Fruit fly (Drosophila melanogaster): ENCODE data around the gene Pmi.

The Pmi gene

DNA sequence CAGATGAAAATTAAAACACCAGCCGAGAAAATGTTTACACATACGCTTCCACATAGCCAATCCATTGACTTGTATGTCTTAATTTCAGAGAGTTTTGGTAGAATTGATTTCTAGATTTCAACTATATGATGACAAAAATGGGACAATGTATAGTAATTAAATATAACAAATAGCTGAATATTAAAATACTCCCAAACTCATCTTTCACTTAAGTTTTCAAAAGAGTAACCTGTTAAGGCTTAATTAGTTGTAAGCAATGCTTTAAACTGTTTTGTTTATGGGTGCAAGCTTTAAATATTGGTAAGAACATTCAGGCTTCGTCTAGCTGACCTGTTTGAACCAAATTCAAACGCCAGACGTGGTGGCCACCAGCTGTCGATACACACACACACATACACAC lies 48.8 kb downstream of the Pmi start:
- no peak for TF ChIP-seq dsx (GFP tag; optimal IDR thresholded peaks at IDR 0.05; ENCODE audit: poor library complexity, severe bottlenecking)
- no peak for TF ChIP-seq spab (GFP tag; optimal IDR thresholded peaks at IDR 0.05)
- TF ChIP-seq CG8632 (GFP tag; optimal IDR thresholded peaks at IDR 0.05): no peak
- TF ChIP-seq CG34406 (GFP tag; optimal IDR thresholded peaks at IDR 0.05): no peak
- no peak for TF ChIP-seq fd59A (GFP tag; optimal IDR thresholded peaks at IDR 0.05)
- TF ChIP-seq CG11762 (GFP tag; optimal IDR thresholded peaks at IDR 0.05; ENCODE audit: insufficient read depth): no peak
- TF ChIP-seq Blimp-1 (GFP tag; optimal IDR thresholded peaks at IDR 0.05): no peak
- no peak for TF ChIP-seq Hr4 (GFP tag; optimal IDR thresholded peaks at IDR 0.05)
- TF ChIP-seq CG10669 (GFP tag; optimal IDR thresholded peaks at IDR 0.05): no peak
- TF ChIP-seq eg (GFP tag; IDR thresholded peaks at IDR 0.05): no peak
- TF ChIP-seq pdm3 (GFP tag; optimal IDR thresholded peaks at IDR 0.05): no peak
- TF ChIP-seq CG3032 (tag; optimal IDR thresholded peaks at IDR 0.05): no peak
- no peak for TF ChIP-seq dac (GFP tag; optimal IDR thresholded peaks at IDR 0.05)
- no peak for TF ChIP-seq CG6792 (GFP tag; optimal IDR thresholded peaks at IDR 0.05)
- TF ChIP-seq salr (GFP tag; optimal IDR thresholded peaks at IDR 0.05): no peak
- TF ChIP-seq svp (GFP tag): no peak
- no peak for TF ChIP-seq CG6808 (GFP tag; optimal IDR thresholded peaks at IDR 0.05)
- TF ChIP-seq CG3919 (GFP tag; optimal IDR thresholded peaks at IDR 0.05): no peak

DNA sequence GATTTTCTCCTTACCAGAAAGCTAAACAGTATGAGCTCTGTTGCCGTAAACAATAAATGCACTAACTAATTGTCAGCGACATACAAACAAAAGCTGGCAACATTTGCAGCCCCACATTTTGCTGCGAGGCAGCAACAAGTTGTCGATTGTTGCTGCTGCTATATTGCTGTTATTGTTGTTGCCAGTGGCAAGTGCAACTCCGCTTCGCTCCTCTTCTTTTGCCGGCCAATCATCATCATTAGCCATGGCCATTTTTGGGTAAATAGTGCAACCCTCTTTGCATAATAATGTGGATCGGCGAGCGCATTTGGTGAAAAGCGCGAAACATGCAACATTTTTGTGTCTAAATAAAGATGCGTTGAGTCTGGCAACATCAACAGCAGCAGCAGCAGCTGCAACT lies 50.8 kb downstream of the Pmi start:
- TF ChIP-seq pdm3 (GFP tag; optimal IDR thresholded peaks at IDR 0.05): no peak
- TF ChIP-seq CG32006 (GFP tag; optimal IDR thresholded peaks at IDR 0.05): no peak
- no peak for TF ChIP-seq CG34406 (GFP tag; optimal IDR thresholded peaks at IDR 0.05)

DNA sequence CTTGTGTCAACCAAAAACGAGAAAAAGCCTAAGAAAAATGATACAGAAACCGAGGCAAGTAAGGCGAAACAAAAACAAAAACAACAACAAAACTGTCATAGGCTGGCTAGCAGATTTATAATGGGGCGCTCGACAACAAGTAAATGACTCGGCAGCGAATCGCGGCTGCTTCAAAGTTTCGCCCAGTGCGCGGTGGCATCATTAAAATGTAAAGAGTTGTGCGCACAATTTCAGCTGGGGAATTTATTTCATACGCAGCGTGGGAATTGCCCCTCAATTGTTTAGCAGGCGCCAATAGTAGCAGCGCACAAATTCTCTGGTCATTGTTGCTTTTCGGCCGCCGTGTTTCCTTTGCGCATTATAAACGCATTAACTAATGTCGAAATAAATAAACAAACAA lies 52.0 kb downstream of the Pmi start:
- TF ChIP-seq Hr38 (GFP tag; optimal IDR thresholded peaks at IDR 0.05) (no peak), CG11762 (GFP tag; optimal IDR thresholded peaks at IDR 0.05; ENCODE audit: insufficient read depth) (no peak), CG6163 (GFP tag; IDR thresholded peaks at IDR 0.05) (no peak), CG31627 (GFP tag; optimal IDR thresholded peaks at IDR 0.05) (no peak), CG11294 (GFP tag; IDR thresholded peaks at IDR 0.05) (no peak), esn (GFP tag; optimal IDR thresholded peaks at IDR 0.05) (no peak), net (GFP tag; optimal IDR thresholded peaks at IDR 0.05) (no peak), CG3919 (GFP tag; optimal IDR thresholded peaks at IDR 0.05) (no peak), salr (GFP tag; optimal IDR thresholded peaks at IDR 0.05) (no peak), CG7368 (GFP tag; optimal IDR thresholded peaks at IDR 0.05) (no peak), CG11902 (GFP tag; optimal IDR thresholded peaks at IDR 0.05) (no peak)

- no peak for TF ChIP-seq dac (GFP tag; optimal IDR thresholded peaks at IDR 0.05)
- no peak for TF ChIP-seq achi (GFP tag; optimal IDR thresholded peaks at IDR 0.05)
- no peak for TF ChIP-seq CG16779 (tag; optimal IDR thresholded peaks at IDR 0.05)
- TF ChIP-seq CG6792 (GFP tag; optimal IDR thresholded peaks at IDR 0.05): no peak
- peak; percentile 47; the same call in 1 of the 3 replicates for TF ChIP-seq eg (GFP tag; IDR thresholded peaks at IDR 0.05)
These were observed 53.9 kb downstream of the Pmi start for dm6 chr3L:5833761-5834160.

DNA sequence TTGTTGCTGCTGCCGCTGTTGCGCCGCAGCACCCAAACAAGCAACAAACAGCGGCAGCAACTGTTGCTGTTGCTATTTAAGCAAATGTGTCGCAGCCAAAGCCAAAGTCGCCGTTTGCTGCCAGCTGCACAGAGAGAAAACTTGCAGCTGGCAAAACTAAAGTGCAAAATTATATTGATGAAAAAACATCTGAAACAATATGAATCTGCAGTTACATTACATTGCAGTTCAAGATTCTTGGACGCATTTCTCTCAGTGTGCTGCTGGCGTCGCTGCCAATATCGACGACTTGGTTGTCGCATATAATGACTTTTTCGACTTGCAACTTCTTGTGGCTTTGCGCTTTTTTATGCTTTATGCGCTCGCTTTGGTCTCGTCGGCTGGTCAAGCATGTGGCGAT lies 54.4 kb downstream of the Pmi start:
- TF ChIP-seq Hr39 (GFP tag; optimal IDR thresholded peaks at IDR 0.05) (peak; percentile 67), Met (GFP tag; optimal IDR thresholded peaks at IDR 0.05) (peak; percentile 63), CG9139 (GFP tag; optimal IDR thresholded peaks at IDR 0.05) (no peak), fd85E (GFP tag; optimal IDR thresholded peaks at IDR 0.05) (peak; percentile 27), ss (GFP tag; optimal IDR thresholded peaks at IDR 0.05) (peak; percentile 48 to 55), CG6276 (GFP tag; optimal IDR thresholded peaks at IDR 0.05) (peak; percentile 94), CG6792 (GFP tag; optimal IDR thresholded peaks at IDR 0.05) (peak; percentile 74), spab (GFP tag; optimal IDR thresholded peaks at IDR 0.05) (peak; percentile 80), cyc (GFP tag; optimal IDR thresholded peaks at IDR 0.05) (peak; percentile 67), CG32006 (GFP tag; optimal IDR thresholded peaks at IDR 0.05) (peak; percentile 96), Eip93F (GFP tag; optimal IDR thresholded peaks at IDR 0.05) (no peak), CG16779 (tag; optimal IDR thresholded peaks at IDR 0.05) (peak; percentile 70), CG34406 (GFP tag; optimal IDR thresholded peaks at IDR 0.05) (peak; percentile 64), fkh (GFP tag; optimal IDR thresholded peaks at IDR 0.05) (no peak), acj6 (GFP tag; optimal IDR thresholded peaks at IDR 0.05) (peak; percentile 85), Hr38 (GFP tag; optimal IDR thresholded peaks at IDR 0.05) (peak; percentile 91), CG3919 (GFP tag; optimal IDR thresholded peaks at IDR 0.05) (peak; percentile 89), CG8119 (GFP tag; IDR thresholded peaks at IDR 0.05) (peak; percentile 97), topi (GFP tag; optimal IDR thresholded peaks at IDR 0.05) (peak; percentile 62), CG8319 (GFP tag; optimal IDR thresholded peaks at IDR 0.05) (peak; percentile 51), vri (GFP tag; optimal IDR thresholded peaks at IDR 0.05) (peak; percentile 17), CG4318 (GFP tag; optimal IDR thresholded peaks at IDR 0.05) (peak; percentile 92), svp (GFP tag) (peak; percentile 82)

Data from whole organism, prepupa.